Worm (Caenorhabditis elegans): ENCODE results near the gene thoc-2.

Gene thoc-2

DNA sequence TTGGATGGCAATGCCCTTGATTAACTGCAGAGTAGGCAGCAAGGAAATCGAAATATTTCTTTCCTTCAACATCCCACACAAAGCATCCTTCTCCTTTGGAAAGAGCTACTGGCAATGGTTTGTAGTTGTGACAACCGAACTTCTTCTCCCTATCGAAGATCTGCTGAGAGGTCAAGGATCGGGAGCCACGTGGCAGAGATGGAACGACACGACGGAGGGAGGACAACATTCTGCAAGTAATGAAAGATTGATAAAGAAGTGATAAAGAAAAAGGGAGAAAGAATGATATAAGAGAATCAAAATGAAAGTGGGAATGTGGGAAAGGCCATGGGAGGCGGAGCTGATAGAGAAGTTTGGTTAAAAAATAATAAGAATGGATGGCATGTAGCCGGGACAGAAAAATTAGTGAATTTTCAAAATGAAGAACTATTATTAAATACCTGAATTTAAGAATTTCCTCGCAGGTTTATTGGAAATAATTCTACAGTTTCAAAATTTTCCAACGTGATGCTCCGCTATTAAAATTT lies 27.9 kb downstream of the thoc-2 start, which contains the start of gene oatr-1:
Gene oatr-1 (minus strand): TSS at position 477 of the 527 bp plus-strand sequence.
- TF ChIP-seq ama-1 (optimal IDR thresholded peaks at IDR 0.05) (peak; percentile 10), ama-1 (GFP tag; optimal IDR thresholded peaks at IDR 0.05) (no peak), Y53F4B.3 (GFP tag; IDR thresholded peaks at IDR 0.05) (no peak), attf-3 (GFP tag; conservative IDR thresholded peaks at IDR 0.05) (no peak), ztf-25 (GFP tag; IDR thresholded peaks at IDR 0.05) (no peak), snpc-4 (GFP tag; optimal IDR thresholded peaks at IDR 0.05) (no peak), snpc-4 (tag; optimal IDR thresholded peaks at IDR 0.05) (no peak), T26A5.8 (tag; optimal IDR thresholded peaks at IDR 0.05) (no peak)

- TF ChIP-seq cebp-1 (GFP tag; IDR thresholded peaks at IDR 0.05) (no peak), cebp-1 (tag; optimal IDR thresholded peaks at IDR 0.05) (peak; percentile 19), tlf-1 (GFP tag; optimal IDR thresholded peaks at IDR 0.05) (peak; percentile 10), nfyb-1 (GFP tag; IDR thresholded peaks at IDR 0.05) (no peak), dpl-1 (GFP tag; optimal IDR thresholded peaks at IDR 0.05) (no peak), F22D6.2 (tag; optimal IDR thresholded peaks at IDR 0.05) (peak; percentile 11), nfya-1 (tag; optimal IDR thresholded peaks at IDR 0.05; ENCODE audit: borderline replicate concordance, insufficient read depth) (no peak), ceh-100 (GFP tag; IDR thresholded peaks at IDR 0.05) (no peak), efl-1 (GFP tag; optimal IDR thresholded peaks at IDR 0.05) (no peak), atf-7 (tag; optimal IDR thresholded peaks at IDR 0.05) (peak; percentile 57), ceh-79 (tag; optimal IDR thresholded peaks at IDR 0.05) (no peak), nhr-80 (tag; optimal IDR thresholded peaks at IDR 0.05) (peak; percentile 82), let-607 (tag; optimal IDR thresholded peaks at IDR 0.05) (peak in 1 of 2 experiments; percentile 45), hlh-26 (GFP tag; conservative IDR thresholded peaks at IDR 0.05) (no peak), F37B4.10 (GFP tag; IDR thresholded peaks at IDR 0.05) (no peak)
Observed at ce11 chrIII:6396381-6396780, 28.5 kb downstream of the thoc-2 start.

- TF ChIP-seq ets-4 (GFP tag; optimal IDR thresholded peaks at IDR 0.05): no peak
- TF ChIP-seq B0261.1 (tag; optimal IDR thresholded peaks at IDR 0.05): no peak
- no peak for TF ChIP-seq ama-1 (optimal IDR thresholded peaks at IDR 0.05)
- no peak for TF ChIP-seq ama-1 (GFP tag; optimal IDR thresholded peaks at IDR 0.05)
- TF ChIP-seq snpc-1.3 (tag; optimal IDR thresholded peaks at IDR 0.05; ENCODE audit: insufficient read depth): no peak
- no peak for TF ChIP-seq B0019.2 (GFP tag; conservative IDR thresholded peaks at IDR 0.05)
- no peak for TF ChIP-seq xnd-1 (tag; optimal IDR thresholded peaks at IDR 0.05)
- TF ChIP-seq Y53F4B.3 (GFP tag; IDR thresholded peaks at IDR 0.05): no peak
- TF ChIP-seq nhr-80 (tag; optimal IDR thresholded peaks at IDR 0.05): no peak
- TF ChIP-seq ZK185.1 (tag; optimal IDR thresholded peaks at IDR 0.05; ENCODE audit: poor library complexity, severe bottlenecking): no peak
- no peak for TF ChIP-seq ztf-3 (GFP tag; optimal IDR thresholded peaks at IDR 0.05)
Observed at ce11 chrIII:6398124-6398523, 30.3 kb downstream of the thoc-2 start.

DNA sequence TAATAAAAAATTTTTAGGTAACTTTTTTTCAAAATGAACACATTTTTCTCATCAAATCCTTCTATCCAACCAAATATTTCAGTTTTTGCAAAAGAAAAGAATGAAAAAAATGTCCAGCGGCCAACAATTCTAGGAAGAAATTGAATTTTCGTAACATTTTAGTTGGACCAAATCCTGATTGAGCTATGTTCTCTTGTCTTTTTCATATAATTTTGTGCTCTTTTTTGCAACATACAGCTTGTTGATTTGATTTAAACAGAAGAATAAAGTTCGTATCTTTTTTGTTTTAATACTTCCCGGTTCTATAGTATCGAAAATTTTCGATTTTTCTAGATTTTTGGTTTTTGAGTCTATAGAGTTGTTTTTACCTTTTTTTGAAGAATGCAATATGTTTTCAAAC lies 31.6 kb downstream of the thoc-2 start:
- TF ChIP-seq K11D2.4 (GFP tag; IDR thresholded peaks at IDR 0.05): no peak
- TF ChIP-seq madf-6 (GFP tag; IDR thresholded peaks at IDR 0.05): no peak
- no peak for TF ChIP-seq gei-17 (GFP tag; optimal IDR thresholded peaks at IDR 0.05)
- no peak for TF ChIP-seq lin-54 (GFP tag; optimal IDR thresholded peaks at IDR 0.05)
- no peak for TF ChIP-seq ceh-58 (GFP tag; IDR thresholded peaks at IDR 0.05)
- TF ChIP-seq ceh-100 (GFP tag; IDR thresholded peaks at IDR 0.05): no peak
- no peak for TF ChIP-seq somi-1 (GFP tag; optimal IDR thresholded peaks at IDR 0.05)
- no peak for TF ChIP-seq pha-4 (tag; optimal IDR thresholded peaks at IDR 0.05)
- TF ChIP-seq Y53G8AR.9 (GFP tag; conservative IDR thresholded peaks at IDR 0.05): no peak
- no peak for TF ChIP-seq ZK185.1 (tag; optimal IDR thresholded peaks at IDR 0.05; ENCODE audit: poor library complexity, severe bottlenecking)
- no peak for TF ChIP-seq T26A5.8 (tag; optimal IDR thresholded peaks at IDR 0.05)
- TF ChIP-seq madf-10 (tag; optimal IDR thresholded peaks at IDR 0.05): no peak

Measured in whole organism, young adult.